Fruit fly (Drosophila melanogaster) whole organism, embryonic: ENCODE data around the gene Obp83ef.

Source experiments
- Atf3 ChIP-seq: fragments of 200-800 bp; sonication (Bioruptor generic); optimal IDR thresholded peaks from 3 replicates; lab custom pipeline; 2016; ENCODE audit warnings: missing biosample characterization, missing genetic modification characterization
- Atf6 ChIP-seq: fragments of 200-800 bp; sonication (Bioruptor generic); IDR thresholded peaks from 2 replicates; pipeline ENCODE4 v1.3.6; 2022; ENCODE audit warnings: missing biosample characterization, missing genetic modification characterization
- C15 ChIP-seq: fragments of 200-800 bp; sonication (Bioruptor generic); IDR thresholded peaks from 3 replicates; pipeline ENCODE4 v1.3.6; 2022; ENCODE audit warnings: missing biosample characterization, missing genetic modification characterization
- CG10366 ChIP-seq: fragments of 200-800 bp; sonication (Bioruptor generic); IDR thresholded peaks from 2 replicates; pipeline ENCODE4 v1.3.6; 2022; ENCODE audit warnings: missing biosample characterization, missing genetic modification characterization
- CG14667 ChIP-seq: fragments of 200-800 bp; sonication (Bioruptor generic); IDR thresholded peaks from 2 replicates; pipeline ENCODE4 v1.3.6; 2022; ENCODE audit warnings: missing biosample characterization, missing genetic modification characterization
- CG33213 ChIP-seq: fragments of 200-800 bp; sonication (Bioruptor generic); optimal IDR thresholded peaks from 3 replicates; lab custom pipeline; 2016; ENCODE audit warnings: missing biosample characterization, missing genetic modification characterization
- CG6791 ChIP-seq: fragments of 200-800 bp; sonication (Bioruptor generic); IDR thresholded peaks from 3 replicates; pipeline ENCODE4 v1.3.6; 2022; ENCODE audit warnings: missing biosample characterization, missing genetic modification characterization; ENCODE audit not compliant: partially characterized antibody
- CG7963 ChIP-seq: fragments of 200-800 bp; sonication (Bioruptor generic); IDR thresholded peaks from 3 replicates; pipeline ENCODE4 v1.3.6; 2022; ENCODE audit warnings: missing biosample characterization, missing genetic modification characterization; ENCODE audit not compliant: partially characterized antibody
- CG9437 ChIP-seq: fragments of 200-800 bp; sonication (Bioruptor generic); optimal IDR thresholded peaks from 2 replicates; lab custom pipeline; 2018; ENCODE audit warnings: missing biosample characterization, mild to moderate bottlenecking, missing genetic modification characterization
- aop ChIP-seq: fragments of 200-800 bp; sonication (Bioruptor generic); IDR thresholded peaks from 2 replicates; pipeline ENCODE4 v1.3.6; 2022; ENCODE audit warnings: missing biosample characterization, missing genetic modification characterization
- kay ChIP-seq: fragments of 200-800 bp; sonication (Bioruptor generic); optimal IDR thresholded peaks from 2 replicates; lab custom pipeline; 2016; ENCODE audit warnings: missing biosample characterization, missing genetic modification characterization
- kni ChIP-seq: fragments of 200-800 bp; sonication (Bioruptor generic); optimal IDR thresholded peaks from 3 replicates; lab custom pipeline; 2017; ENCODE audit warnings: mild to moderate bottlenecking, missing biosample characterization, missing genetic modification reagents, missing genetic modification characterization
- otp ChIP-seq: fragments of 200-800 bp; sonication (Bioruptor generic); IDR thresholded peaks from 3 replicates; pipeline ENCODE4, ENCODE4 v1.3.6; 2022; ENCODE audit warnings: missing biosample characterization, missing genetic modification characterization
- sima ChIP-seq: fragments of 200-800 bp; sonication (Bioruptor generic); optimal IDR thresholded peaks from 2 replicates; lab custom pipeline; 2016; ENCODE audit warnings: missing biosample characterization, missing genetic modification characterization

- TF ChIP-seq sima (no peak), CG9437 (no peak), Atf6 (GFP tag; lab: Robert Waterston, UW) (no peak), CG7963 (GFP tag; lab: Robert Waterston, UW) (no peak), CG14667 (GFP tag; lab: Robert Waterston, UW) (no peak), CG6791 (GFP tag; lab: Robert Waterston, UW) (no peak), CG10366 (GFP tag; lab: Robert Waterston, UW) (no peak), kay (GFP tag; lab: Kevin White, UChicago) (no peak), CG33213 (GFP tag; lab: Kevin White, UChicago) (no peak), aop (GFP tag; lab: Robert Waterston, UW) (no peak), otp (GFP tag; lab: Robert Waterston, UW) (no peak), Atf3 (GFP tag; lab: Kevin White, UChicago) (no peak), kni (no peak), C15 (GFP tag; lab: Robert Waterston, UW) (no peak)
Observed at dm6 chr3R:6156963-6157498, 46.2 kb upstream of the Obp83ef start, which contains the start of gene CG31559.
